Fruit fly (Drosophila melanogaster) whole organism, embryonic: ENCODE data around the gene CG13654.

ENCODE experiments used
- ATbp ChIP-seq: fragments of 200-800 bp; sonication (Bioruptor generic); optimal IDR thresholded peaks from 2 replicates; lab custom pipeline; 2017; ENCODE audit warnings: missing biosample characterization, mild to moderate bottlenecking, missing genetic modification characterization, missing genetic modification reagents
- Abd-B ChIP-seq: fragments of 200-800 bp; sonication (Bioruptor generic); optimal IDR thresholded peaks from 2 replicates; lab custom pipeline; 2018; ENCODE audit warnings: missing biosample characterization, mild to moderate bottlenecking, missing genetic modification characterization, moderate library complexity
- Adf1 ChIP-seq: fragments of 200-800 bp; sonication (Bioruptor generic); IDR thresholded peaks from 2 replicates; pipeline ENCODE4 v1.3.6; 2022; ENCODE audit warnings: missing biosample characterization, missing genetic modification characterization
- CG10267 ChIP-seq: fragments of 200-800 bp; sonication (Bioruptor generic); optimal IDR thresholded peaks from 2 replicates; lab custom pipeline; 2018; ENCODE audit warnings: missing biosample characterization, mild to moderate bottlenecking, missing genetic modification characterization, moderate library complexity
- CG12391 ChIP-seq: fragments of 200-800 bp; sonication (Bioruptor generic); optimal IDR thresholded peaks from 3 replicates; lab custom pipeline; 2018; ENCODE audit warnings: missing biosample characterization, mild to moderate bottlenecking, missing genetic modification characterization, moderate library complexity
- CG14050 ChIP-seq: fragments of 200-800 bp; sonication (Bioruptor generic); IDR thresholded peaks from 3 replicates; pipeline ENCODE4 v1.3.6; 2022; ENCODE audit warnings: missing biosample characterization, missing genetic modification characterization
- CG14710 ChIP-seq: fragments of 200-800 bp; sonication (Bioruptor generic); optimal IDR thresholded peaks from 3 replicates; lab custom pipeline; 2019; ENCODE audit warnings: missing biosample characterization, mild to moderate bottlenecking, missing genetic modification characterization, moderate library complexity
- CG15479 ChIP-seq: fragments of 200-800 bp; sonication (Bioruptor generic); optimal IDR thresholded peaks from 3 replicates; lab custom pipeline; 2019; ENCODE audit warnings: missing biosample characterization, mild to moderate bottlenecking, missing genetic modification characterization, moderate library complexity
- CG15514 ChIP-seq: fragments of 200-800 bp; sonication (Bioruptor generic); optimal IDR thresholded peaks from 3 replicates; lab custom pipeline; 2017; ENCODE audit warnings: missing biosample characterization, missing genetic modification characterization, mild to moderate bottlenecking, moderate library complexity, missing genetic modification reagents
- CG15601 ChIP-seq: fragments of 200-800 bp; sonication (Bioruptor generic); optimal IDR thresholded peaks from 3 replicates; lab custom pipeline; 2019; ENCODE audit warnings: missing biosample characterization, mild to moderate bottlenecking, missing genetic modification characterization, moderate library complexity
- CG16779 ChIP-seq: fragments of 200-800 bp; sonication (Bioruptor generic); IDR thresholded peaks from 2 replicates; pipeline ENCODE4 v1.3.6; 2022; ENCODE audit warnings: missing biosample characterization, missing genetic modification characterization
- CG17385 ChIP-seq: fragments of 200-800 bp; sonication (Bioruptor generic); optimal IDR thresholded peaks from 3 replicates; lab custom pipeline; 2018; ENCODE audit warnings: missing biosample characterization, mild to moderate bottlenecking, missing genetic modification characterization
- CG18476 ChIP-seq: fragments of 200-800 bp; sonication (Bioruptor generic); optimal IDR thresholded peaks from 2 replicates; lab custom pipeline; 2016; ENCODE audit warnings: missing biosample characterization, mild to moderate bottlenecking, missing genetic modification characterization
- CG2116 ChIP-seq: fragments of 200-800 bp; sonication (Bioruptor generic); optimal IDR thresholded peaks from 3 replicates; lab custom pipeline; 2018; ENCODE audit warnings: missing biosample characterization, mild to moderate bottlenecking, missing genetic modification characterization
- CG2129 ChIP-seq: fragments of 200-800 bp; sonication (Bioruptor generic); IDR thresholded peaks from 2 replicates; pipeline ENCODE4 v1.3.6; 2022; ENCODE audit warnings: missing biosample characterization, missing genetic modification characterization; ENCODE audit not compliant: partially characterized antibody
- CG30020 ChIP-seq: fragments of 200-800 bp; optimal IDR thresholded peaks from 2 replicates; lab custom pipeline; 2019; ENCODE audit warnings: missing biosample characterization, mild to moderate bottlenecking, missing genetic modification characterization, moderate library complexity
- CG34422 ChIP-seq: fragments of 200-800 bp; sonication (Bioruptor generic); IDR thresholded peaks from 3 replicates; pipeline ENCODE4 v1.3.6; 2022; ENCODE audit warnings: missing biosample characterization, missing genetic modification characterization
- CG3995 ChIP-seq: fragments of 200-800 bp; sonication (Bioruptor generic); optimal IDR thresholded peaks from 3 replicates; lab custom pipeline; 2016; ENCODE audit warnings: missing biosample characterization, missing genetic modification characterization
- CG6791 ChIP-seq: fragments of 200-800 bp; sonication (Bioruptor generic); IDR thresholded peaks from 3 replicates; pipeline ENCODE4 v1.3.6; 2022; ENCODE audit warnings: missing biosample characterization, missing genetic modification characterization; ENCODE audit not compliant: partially characterized antibody
- CG7839 ChIP-seq: fragments of 200-800 bp; sonication (Bioruptor generic); optimal IDR thresholded peaks from 3 replicates; lab custom pipeline; 2018; ENCODE audit warnings: missing biosample characterization, mild to moderate bottlenecking, missing genetic modification characterization, moderate library complexity
- CG7963 ChIP-seq: fragments of 200-800 bp; sonication (Bioruptor generic); IDR thresholded peaks from 3 replicates; pipeline ENCODE4 v1.3.6; 2022; ENCODE audit warnings: missing biosample characterization, missing genetic modification characterization; ENCODE audit not compliant: partially characterized antibody
- CG8924 ChIP-seq: fragments of 200-800 bp; optimal IDR thresholded peaks from 3 replicates; lab custom pipeline; 2019; ENCODE audit warnings: missing biosample characterization, mild to moderate bottlenecking, missing genetic modification characterization, moderate library complexity
- D19B ChIP-seq: fragments of 200-800 bp; sonication (Bioruptor generic); optimal IDR thresholded peaks from 2 replicates; lab custom pipeline; 2017; ENCODE audit warnings: missing biosample characterization, mild to moderate bottlenecking, missing genetic modification characterization
- Dad ChIP-seq: fragments of 200-800 bp; sonication (Bioruptor generic); optimal IDR thresholded peaks from 3 replicates; lab custom pipeline; 2016; ENCODE audit warnings: missing biosample characterization, missing genetic modification characterization
- HLH4C ChIP-seq: fragments of 200-800 bp; sonication (Bioruptor generic); IDR thresholded peaks from 3 replicates; pipeline ENCODE4 v1.3.6; 2022; ENCODE audit warnings: missing biosample characterization, missing genetic modification characterization; ENCODE audit not compliant: partially characterized antibody
- HmgD ChIP-seq: fragments of 200-800 bp; sonication (Bioruptor generic); optimal IDR thresholded peaks from 3 replicates; lab custom pipeline; 2016; ENCODE audit warnings: missing biosample characterization, missing genetic modification characterization
- MBD-R2 ChIP-seq: fragments of 200-800 bp; sonication (Bioruptor generic); IDR thresholded peaks from 2 replicates; pipeline ENCODE4 v1.3.6; 2022; ENCODE audit warnings: missing biosample characterization, missing genetic modification characterization
- Max ChIP-seq: fragments of 200-800 bp; sonication (Bioruptor generic); optimal IDR thresholded peaks from 2 replicates; lab custom pipeline; 2016; ENCODE audit warnings: missing biosample characterization, mild to moderate bottlenecking, missing genetic modification characterization
- Rfx ChIP-seq: fragments of 200-800 bp; sonication (Bioruptor generic); IDR thresholded peaks from 2 replicates; pipeline ENCODE4 v1.3.6; 2022; ENCODE audit warnings: missing biosample characterization, missing genetic modification characterization
- Xbp1 ChIP-seq: fragments of 200-800 bp; sonication (Bioruptor generic); optimal IDR thresholded peaks from 3 replicates; lab custom pipeline; 2016; ENCODE audit warnings: missing biosample characterization, mild to moderate bottlenecking, missing genetic modification characterization
- ato ChIP-seq: fragments of 200-800 bp; sonication (Bioruptor generic); IDR thresholded peaks from 2 replicates; pipeline ENCODE4 v1.3.6; 2022; ENCODE audit warnings: missing biosample characterization, missing genetic modification characterization; ENCODE audit not compliant: partially characterized antibody
- cg ChIP-seq: fragments of 200-800 bp; sonication (Bioruptor generic); optimal IDR thresholded peaks from 3 replicates; lab custom pipeline; 2019; ENCODE audit warnings: missing biosample characterization, mild to moderate bottlenecking, missing genetic modification characterization, moderate library complexity
- chinmo ChIP-seq: fragments of 200-800 bp; sonication (Bioruptor generic); IDR thresholded peaks from 4 replicates; pipeline ENCODE4 v1.3.6; 2022; ENCODE audit warnings: missing biosample characterization, missing genetic modification characterization; ENCODE audit not compliant: partially characterized antibody
- corto ChIP-seq: fragments of 200-800 bp; sonication (Bioruptor generic); optimal IDR thresholded peaks from 2 replicates; lab custom pipeline; 2016; ENCODE audit warnings: missing biosample characterization, mild to moderate bottlenecking, missing genetic modification characterization, moderate library complexity
- hbn ChIP-seq: fragments of 200-800 bp; sonication (Bioruptor generic); IDR thresholded peaks from 2 replicates; pipeline ENCODE4 v1.3.6; 2022; ENCODE audit warnings: missing biosample characterization, missing genetic modification characterization; ENCODE audit not compliant: partially characterized antibody
- inv ChIP-seq: fragments of 200-800 bp; sonication (Bioruptor generic); IDR thresholded peaks from 2 replicates; pipeline ENCODE4 v1.3.6; 2022; ENCODE audit warnings: missing biosample characterization, missing genetic modification characterization; ENCODE audit not compliant: partially characterized antibody
- kay ChIP-seq: fragments of 200-800 bp; sonication (Bioruptor generic); optimal IDR thresholded peaks from 2 replicates; lab custom pipeline; 2016; ENCODE audit warnings: missing biosample characterization, missing genetic modification characterization
- lov ChIP-seq, 2 experiments: fragments of 200-800 bp in 1 of 2; fragments of >200 bp in 1 of 2; sonication (Bioruptor generic) in 1 of 2; IDR thresholded peaks in 1 of 2; optimal IDR thresholded peaks in 1 of 2; 2 replicates in 1 of 2; 3 replicates in 1 of 2; pipeline versions ENCODE4 v1.3.6 to Lab custom; 2017 to 2022; ENCODE audit warnings: missing biosample characterization in 1 of 2, missing genetic modification characterization in 1 of 2
- nerfin-1 ChIP-seq: fragments of 200-800 bp; sonication (Bioruptor generic); optimal IDR thresholded peaks from 3 replicates; lab custom pipeline; 2019; ENCODE audit warnings: missing biosample characterization, mild to moderate bottlenecking, missing genetic modification characterization, moderate library complexity
- pum ChIP-seq: fragments of 200-800 bp; sonication (Bioruptor generic); optimal IDR thresholded peaks from 2 replicates; lab custom pipeline; 2016; ENCODE audit warnings: missing biosample characterization, missing genetic modification characterization
- pzg ChIP-seq: fragments of 200-800 bp; sonication (Bioruptor generic); optimal IDR thresholded peaks from 3 replicates; lab custom pipeline; 2018; ENCODE audit warnings: missing biosample characterization, mild to moderate bottlenecking, missing genetic modification characterization, moderate library complexity
- row ChIP-seq: fragments of 200-800 bp; sonication (Bioruptor generic); IDR thresholded peaks from 3 replicates; pipeline ENCODE4 v1.3.6; 2022; ENCODE audit warnings: missing biosample characterization, missing genetic modification characterization
- sug ChIP-seq: fragments of 200-800 bp; optimal IDR thresholded peaks from 2 replicates; lab custom pipeline; 2019; ENCODE audit warnings: missing biosample characterization, mild to moderate bottlenecking, missing genetic modification characterization, moderate library complexity
- toy ChIP-seq: fragments of 200-800 bp; sonication (Bioruptor generic); IDR thresholded peaks from 2 replicates; pipeline ENCODE4 v1.3.6; 2022; ENCODE audit warnings: missing biosample characterization, missing genetic modification characterization
- vvl ChIP-seq: fragments of 200-800 bp; sonication (Bioruptor generic); IDR thresholded peaks from 2 replicates; pipeline ENCODE4 v1.3.6; 2022; ENCODE audit warnings: missing biosample characterization, missing genetic modification characterization
- wdn ChIP-seq: fragments of 200-800 bp; sonication (Bioruptor generic); IDR thresholded peaks from 2 replicates; pipeline ENCODE4 v1.3.6; 2022; ENCODE audit warnings: missing biosample characterization, missing genetic modification characterization

CG13654 gene

DNA sequence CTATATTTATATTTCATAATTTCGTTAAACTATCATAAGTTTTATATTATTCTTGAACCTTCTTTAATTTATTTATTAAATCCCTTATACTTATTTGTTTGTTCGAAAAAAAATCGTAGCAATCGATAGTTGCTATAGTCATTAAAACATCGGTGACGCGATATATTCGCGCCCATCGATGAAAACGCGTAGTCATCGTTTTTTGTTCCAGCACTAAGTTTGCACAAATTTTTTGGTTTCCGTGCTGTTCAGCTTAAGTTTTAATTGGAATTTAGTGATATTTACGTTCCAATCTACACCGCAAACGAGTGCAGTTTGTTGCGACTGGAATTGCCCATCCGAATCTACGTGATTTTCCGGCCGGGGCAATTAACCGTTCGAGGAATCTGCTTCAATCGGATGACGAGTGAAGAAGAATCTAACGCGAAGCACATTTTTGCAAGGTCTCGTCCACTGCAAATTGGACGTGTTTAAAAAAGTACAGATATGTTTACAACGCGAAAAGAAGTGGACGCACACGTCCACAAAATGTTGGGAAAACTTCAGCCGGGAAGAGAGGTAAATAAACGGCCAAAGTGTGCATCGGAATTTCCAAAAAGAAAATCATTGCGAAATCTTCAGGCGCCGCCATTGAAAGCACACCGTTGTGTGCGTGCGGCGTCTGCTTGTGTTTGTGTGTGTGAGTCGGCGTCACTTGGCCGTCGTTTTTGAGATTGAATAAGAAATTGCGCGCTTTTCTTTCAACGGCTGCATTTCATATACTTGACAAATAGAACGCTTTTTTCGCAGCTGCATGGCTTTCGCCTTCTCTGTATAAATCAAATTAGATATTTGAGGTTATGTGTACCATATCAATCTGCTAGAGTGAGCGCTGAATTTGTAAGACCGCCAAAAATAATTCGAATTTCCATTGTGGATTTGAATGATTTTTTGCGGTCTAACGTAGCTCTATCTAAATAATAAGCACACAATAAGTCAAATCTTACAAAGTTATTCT, 49.8 kb downstream of the CG13654 start, which contains the start of gene Nup358:
Gene Nup358, plus strand, starts transcription at position 204 of the 997 bp plus-strand sequence.
- TF ChIP-seq Adf1 (GFP tag; lab: Robert Waterston, UW) (peak; percentile 5; the same call in 1 of the 2 replicates), ato (GFP tag; lab: Robert Waterston, UW) (peak; percentile 99), CG7963 (GFP tag; lab: Robert Waterston, UW) (peak; percentile 97), MBD-R2 (GFP tag; lab: Robert Waterston, UW) (peak; percentile 40), CG15514 (GFP tag; lab: Kevin White, UChicago) (peak; percentile 33), CG2129 (GFP tag; lab: Robert Waterston, UW) (peak; percentile 96), CG16779 (GFP tag; lab: Robert Waterston, UW) (no peak), HLH4C (GFP tag; lab: Robert Waterston, UW) (peak; percentile 99), row (GFP tag; lab: Robert Waterston, UW) (peak; percentile 64), CG3995 (GFP tag; lab: Kevin White, UChicago) (peak; percentile 53), nerfin-1 (tag; lab: Kevin White, UChicago) (peak; percentile 98), vvl (GFP tag; lab: Robert Waterston, UW) (peak; percentile 17; the same call in 1 of the 2 replicates), lov (optimal IDR thresholded peaks at IDR 0.05; lab: Kevin White, UChicago) (no peak), lov (GFP tag; IDR thresholded peaks at IDR 0.05; lab: Robert Waterston, UW) (no peak), wdn (GFP tag; lab: Robert Waterston, UW) (no peak), CG8924 (tag; lab: Kevin White, UChicago) (peak; percentile 32), HmgD (GFP tag; lab: Kevin White, UChicago) (no peak), CG18476 (GFP tag; lab: Kevin White, UChicago) (no peak), CG15601 (tag; lab: Kevin White, UChicago) (peak; percentile 37), inv (peak; percentile 98), CG17385 (GFP tag; lab: Kevin White, UChicago) (peak; percentile 71), sug (tag; lab: Kevin White, UChicago) (peak; percentile 23), pum (no peak), CG15479 (GFP tag; lab: Kevin White, UChicago) (peak; percentile 70), CG6791 (GFP tag; lab: Robert Waterston, UW) (peak; percentile 99), cg (peak; percentile 85), Xbp1 (GFP tag; lab: Kevin White, UChicago) (peak; percentile 38), toy (GFP tag; lab: Robert Waterston, UW) (no peak), CG7839 (no peak), CG30020 (peak; percentile 35), corto (peak; percentile 16), chinmo (GFP tag; lab: Robert Waterston, UW) (peak; percentile 98), ATbp (GFP tag; lab: Kevin White, UChicago) (no peak), CG34422 (GFP tag; lab: Robert Waterston, UW) (peak; percentile 79; the same call in 2 of the 3 replicates), Dad (GFP tag; lab: Kevin White, UChicago) (no peak), Rfx (peak; percentile 60), pzg (GFP tag; lab: Kevin White, UChicago) (peak; percentile 72), CG14050 (GFP tag; lab: Robert Waterston, UW) (no peak), kay (GFP tag; lab: Kevin White, UChicago) (no peak), CG12391 (tag; lab: Kevin White, UChicago) (peak; percentile 55), CG10267 (peak; percentile 61), Abd-B (GFP tag; lab: Kevin White, UChicago) (peak; percentile 14), Max (no peak), CG14710 (peak; percentile 55), hbn (GFP tag; lab: Robert Waterston, UW) (peak; percentile 97), CG2116 (GFP tag; lab: Kevin White, UChicago) (peak; percentile 76), D19B (GFP tag; lab: Kevin White, UChicago) (no peak)
